Worm (Caenorhabditis elegans): ENCODE measurements around the gene metl-6.

- TF ChIP-seq dao-5 (tag; optimal IDR thresholded peaks at IDR 0.05) = no peak
- TF ChIP-seq him-1 (tag; optimal IDR thresholded peaks at IDR 0.05) = peak; percentile 26
- TF ChIP-seq W03F9.2 (tag; optimal IDR thresholded peaks at IDR 0.05) = no peak
These were observed 31.7 kb upstream of the metl-6 start for ce11 chrIII:3953235-3953634.

All from whole organism, L4/young adult.